Worm (Caenorhabditis elegans): ENCODE data around the gene csa-1.

DNA sequence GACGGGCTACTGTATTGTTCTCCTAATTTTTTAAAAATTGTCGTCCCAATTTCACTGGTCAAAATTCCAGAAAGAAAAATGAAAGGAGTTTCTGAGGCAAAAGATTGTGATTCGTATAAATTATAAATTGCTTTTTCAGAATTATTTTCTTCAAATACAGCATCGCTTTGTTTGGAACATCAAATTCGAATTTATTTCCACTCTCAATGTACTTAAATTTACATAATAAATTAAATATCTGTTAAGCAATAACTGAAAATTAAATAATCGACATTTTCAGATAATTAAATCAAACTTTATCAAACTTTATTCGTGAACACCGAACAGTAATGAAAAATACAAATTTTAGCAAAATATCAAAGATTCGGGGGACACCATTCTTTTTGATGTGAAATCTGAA is 44.8 kb downstream of the csa-1 start:
- TF ChIP-seq alr-1 (tag; optimal IDR thresholded peaks at IDR 0.05; ENCODE audit: borderline replicate concordance) (no peak), unc-130 (tag; optimal IDR thresholded peaks at IDR 0.05) (no peak), lsy-2 (tag; optimal IDR thresholded peaks at IDR 0.05) (no peak), ces-1 (GFP tag; optimal IDR thresholded peaks at IDR 0.05) (no peak), nhr-28 (tag; optimal IDR thresholded peaks at IDR 0.05) (no peak), egl-27 (tag; optimal IDR thresholded peaks at IDR 0.05) (no peak), nhr-237 (tag; optimal IDR thresholded peaks at IDR 0.05) (no peak), C34B4.2 (tag; optimal IDR thresholded peaks at IDR 0.05) (no peak), grh-1 (GFP tag; IDR thresholded peaks at IDR 0.05) (no peak), ztf-4 (tag; optimal IDR thresholded peaks at IDR 0.05) (no peak), ama-1 (optimal IDR thresholded peaks at IDR 0.05) (no peak), lin-14 (GFP tag; optimal IDR thresholded peaks at IDR 0.05) (no peak), sox-4 (tag; optimal IDR thresholded peaks at IDR 0.05) (no peak)

Data from whole organism, L1 larva.